Worm (Caenorhabditis elegans) whole organism, L3 larva: Measurements from ENCODE around the gene cec-5.

Experiments used
- R02D3.7 ChIP-seq: fragments of 150-350 bp; optimal IDR thresholded peaks from 2 replicates; lab custom pipeline; 2014; ENCODE audit warnings: missing biosample characterization, missing genetic modification characterization
- aly-2 ChIP-seq: fragments of 150-350 bp; optimal IDR thresholded peaks from 2 replicates; lab custom pipeline; 2014; ENCODE audit warnings: missing biosample characterization, missing genetic modification characterization
- elt-2 ChIP-seq: sonication (generic microtip); optimal IDR thresholded peaks from 2 replicates; lab custom pipeline; 2016; ENCODE audit warnings: missing genetic modification reagents, mild to moderate bottlenecking, missing genetic modification characterization, missing compliant biosample characterization
- nhr-25 ChIP-seq: sonication (generic microtip); optimal IDR thresholded peaks from 2 replicates; lab custom pipeline; 2017; ENCODE audit warnings: missing biosample characterization, missing genetic modification characterization
- nhr-28 ChIP-seq: fragments of 150-350 bp; optimal IDR thresholded peaks from 2 replicates; lab custom pipeline; 2014; ENCODE audit warnings: missing biosample characterization, missing genetic modification characterization
- nhr-77 ChIP-seq: fragments of 150-350 bp; optimal IDR thresholded peaks from 2 replicates; lab custom pipeline; 2014; ENCODE audit warnings: missing biosample characterization, missing genetic modification characterization
- pha-4 ChIP-seq: fragments of 150-350 bp; optimal IDR thresholded peaks from 2 replicates; lab custom pipeline; 2014; ENCODE audit warnings: missing biosample characterization, missing genetic modification reagents, missing genetic modification characterization
- pqm-1 ChIP-seq: fragments of 150-350 bp; optimal IDR thresholded peaks from 2 replicates; lab custom pipeline; 2017; ENCODE audit warnings: missing biosample characterization, missing genetic modification characterization, inconsistent platforms
- skn-1 ChIP-seq: fragments of 150-350 bp; optimal IDR thresholded peaks from 2 replicates; lab custom pipeline; 2014; ENCODE audit warnings: missing biosample characterization, missing genetic modification characterization
- snpc-4 ChIP-seq: fragments of 150-350 bp; optimal IDR thresholded peaks from 2 replicates; lab custom pipeline; 2014; ENCODE audit warnings: missing biosample characterization, missing genetic modification characterization
- tbx-2 ChIP-seq: sonication (generic microtip); optimal IDR thresholded peaks from 2 replicates; lab custom pipeline; 2016; ENCODE audit warnings: mild to moderate bottlenecking, missing genetic modification characterization, missing compliant biosample characterization

DNA sequence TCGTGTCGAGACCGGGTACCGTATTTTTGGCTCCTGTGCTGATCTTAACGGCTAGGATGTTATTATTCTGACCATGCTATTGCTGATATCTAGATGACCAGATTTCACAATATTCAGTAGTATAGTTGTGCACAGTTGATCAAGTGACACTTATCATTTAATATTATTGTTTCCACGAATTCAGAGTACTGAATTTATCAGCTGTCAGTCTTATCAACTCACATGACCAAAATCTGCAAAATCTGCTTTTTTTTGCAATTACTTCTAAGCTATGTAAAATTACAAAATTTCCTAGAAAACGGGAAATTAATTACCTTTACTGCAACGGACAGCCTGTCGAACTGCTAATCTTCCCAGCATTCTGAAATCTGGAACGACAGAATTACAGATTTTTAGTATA is 29.5 kb downstream of the cec-5 start, which contains the start of gene pam-1:
- TF ChIP-seq nhr-28 (tag; lab: Kevin White, UChicago) (no peak), pqm-1 (peak; percentile 45), nhr-25 (tag; lab: Kevin White, UChicago) (no peak), pha-4 (tag; lab: Kevin White, UChicago) (no peak), nhr-77 (tag; lab: Kevin White, UChicago) (no peak), R02D3.7 (tag; lab: Kevin White, UChicago) (no peak), snpc-4 (tag; lab: Kevin White, UChicago) (no peak), aly-2 (tag; lab: Kevin White, UChicago) (no peak), skn-1 (tag; lab: Kevin White, UChicago) (no peak), tbx-2 (tag; lab: Kevin White, UChicago) (no peak), elt-2 (tag; lab: Kevin White, UChicago) (no peak)
